Worm (Caenorhabditis elegans) whole organism, late embryonic: ENCODE data around the gene hrpk-2.

Experiments
- hlh-6 ChIP-seq: sonication (generic microtip); optimal IDR thresholded peaks from 2 replicates; lab custom pipeline; 2016; ENCODE audit warnings: missing genotype, missing genetic modification characterization, missing compliant biosample characterization
- nhr-232 ChIP-seq: sonication (generic microtip); optimal IDR thresholded peaks from 2 replicates; lab custom pipeline; 2016; ENCODE audit warnings: missing genetic modification characterization, missing compliant biosample characterization
- rnt-1 ChIP-seq: sonication (generic microtip); optimal IDR thresholded peaks from 2 replicates; lab custom pipeline; 2016; ENCODE audit warnings: missing genetic modification characterization, missing compliant biosample characterization

ce11 chrIII:7952077-7952765 lies 34.7 kb upstream of the hrpk-2 start, which contains the start of gene C29E4.15:
- no peak for TF ChIP-seq hlh-6 (tag; lab: Kevin White, UChicago)
- TF ChIP-seq nhr-232 (tag; lab: Kevin White, UChicago), result no peak
- TF ChIP-seq rnt-1 (tag; lab: Kevin White, UChicago), result no peak
